Worm (Caenorhabditis elegans): ENCODE data around the gene B0432.1.

The B0432.1 gene

ce11 chrII:347734-348133 lies 50.5 kb downstream of the B0432.1 start, which contains the start of gene D1069.3:
D1069.3 (minus strand) TSS chrII:347891.
- TF ChIP-seq tlp-1 (tag; optimal IDR thresholded peaks at IDR 0.05) (no peak), nhr-20 (tag; optimal IDR thresholded peaks at IDR 0.05) (peak; percentile 11), pag-3 (tag; optimal IDR thresholded peaks at IDR 0.05; ENCODE audit: borderline replicate concordance, insufficient read depth) (no peak), ama-1 (optimal IDR thresholded peaks at IDR 0.05) (no peak), nhr-84 (tag; optimal IDR thresholded peaks at IDR 0.05) (no peak), C04F5.9 (tag; optimal IDR thresholded peaks at IDR 0.05) (peak; percentile 9), sptf-1 (tag; optimal IDR thresholded peaks at IDR 0.05) (no peak), swsn-7 (tag; optimal IDR thresholded peaks at IDR 0.05) (peak; percentile 66), fkh-10 (GFP tag; optimal IDR thresholded peaks at IDR 0.05) (no peak), hlh-4 (tag; optimal IDR thresholded peaks at IDR 0.05) (no peak), snu-23 (GFP tag; optimal IDR thresholded peaks at IDR 0.05) (peak; percentile 58), zag-1 (tag; optimal IDR thresholded peaks at IDR 0.05) (no peak), nhr-76 (tag; optimal IDR thresholded peaks at IDR 0.05) (no peak), mab-9 (GFP tag; IDR thresholded peaks at IDR 0.05) (no peak), nhr-71 (tag; optimal IDR thresholded peaks at IDR 0.05) (peak; percentile 67), nhr-90 (tag; optimal IDR thresholded peaks at IDR 0.05; ENCODE audit: poor library complexity) (no peak), nhr-47 (tag; optimal IDR thresholded peaks at IDR 0.05) (peak; percentile 74), nhr-77 (tag; optimal IDR thresholded peaks at IDR 0.05) (no peak), isw-1 (GFP tag; IDR thresholded peaks at IDR 0.05) (peak; percentile 47; the same call in 1 of the 2 replicates), C16A3.4 (tag; optimal IDR thresholded peaks at IDR 0.05) (no peak), unc-30 (tag; optimal IDR thresholded peaks at IDR 0.05) (no peak), lin-39 (tag; optimal IDR thresholded peaks at IDR 0.05) (no peak), nhr-12 (tag; optimal IDR thresholded peaks at IDR 0.05) (no peak), blmp-1 (tag; optimal IDR thresholded peaks at IDR 0.05) (peak; percentile 4), egl-27 (tag; optimal IDR thresholded peaks at IDR 0.05) (no peak), efl-1 (optimal IDR thresholded peaks at IDR 0.05) (peak; percentile 62 to 65), efl-1 (GFP tag; optimal IDR thresholded peaks at IDR 0.05 in 1 of 2) (peak; percentile 53 to 90), sox-4 (tag; optimal IDR thresholded peaks at IDR 0.05) (no peak), lir-3 (tag; optimal IDR thresholded peaks at IDR 0.05; ENCODE audit: poor library complexity) (no peak), lsy-2 (tag; optimal IDR thresholded peaks at IDR 0.05) (peak; percentile 55 to 58), nhr-19 (GFP tag; conservative IDR thresholded peaks at IDR 0.05) (0 out of 2 replicates have a peak, but pooled peaks have one; percentile 23), dpl-1 (GFP tag; optimal IDR thresholded peaks at IDR 0.05) (peak; percentile 14 to 59 (median 23)), nhr-11 (tag; optimal IDR thresholded peaks at IDR 0.05) (no peak), F16B12.6 (tag; optimal IDR thresholded peaks at IDR 0.05) (peak; percentile 43), unc-130 (tag; optimal IDR thresholded peaks at IDR 0.05) (peak; percentile 24), dsc-1 (tag; optimal IDR thresholded peaks at IDR 0.05) (peak; percentile 21), jun-1 (tag; optimal IDR thresholded peaks at IDR 0.05) (no peak), lin-13 (GFP tag; optimal IDR thresholded peaks at IDR 0.05) (no peak), ces-1 (GFP tag; optimal IDR thresholded peaks at IDR 0.05) (peak; percentile 4), efl-3 (GFP tag; optimal IDR thresholded peaks at IDR 0.05) (no peak), xbp-1 (tag; optimal IDR thresholded peaks at IDR 0.05) (peak; percentile 48), irx-1 (tag; optimal IDR thresholded peaks at IDR 0.05) (no peak), elt-2 (tag; optimal IDR thresholded peaks at IDR 0.05) (no peak), ceh-82 (tag; optimal IDR thresholded peaks at IDR 0.05) (peak; percentile 31 to 52 (median 41)), mep-1 (tag; optimal IDR thresholded peaks at IDR 0.05) (peak; percentile 50), tbx-2 (tag; optimal IDR thresholded peaks at IDR 0.05) (peak; percentile 46), skn-1 (tag; optimal IDR thresholded peaks at IDR 0.05) (peak; percentile 39), unc-86 (tag; optimal IDR thresholded peaks at IDR 0.05) (peak; percentile 34), ceh-8 (GFP tag; optimal IDR thresholded peaks at IDR 0.05) (peak; percentile 90), pax-3 (tag; optimal IDR thresholded peaks at IDR 0.05) (no peak), vab-15 (tag; optimal IDR thresholded peaks at IDR 0.05) (no peak), unc-98 (GFP tag; IDR thresholded peaks at IDR 0.05) (no peak), fkh-4 (tag; optimal IDR thresholded peaks at IDR 0.05; ENCODE audit: borderline replicate concordance) (no peak), nhr-28 (tag; optimal IDR thresholded peaks at IDR 0.05) (no peak)

Measured in whole organism, L1 larva.